Worm (Caenorhabditis elegans): ENCODE measurements around the gene ttr-46.

ce11 chrV:9987688-9988087 is 36.7 kb downstream of the ttr-46 start, which contains the start of gene C27H6.8:
- TF ChIP-seq snpc-4 (tag; optimal IDR thresholded peaks at IDR 0.05) (no peak), ztf-11 (tag; optimal IDR thresholded peaks at IDR 0.05) (no peak), drap-1 (GFP tag; optimal IDR thresholded peaks at IDR 0.05) (no peak), ces-1 (GFP tag; optimal IDR thresholded peaks at IDR 0.05) (no peak), cnd-1 (tag; optimal IDR thresholded peaks at IDR 0.05) (no peak), unc-62 (GFP tag; optimal IDR thresholded peaks at IDR 0.05) (no peak)

Data from whole organism, mixed stage, embryonic.